Worm (Caenorhabditis elegans) whole organism, early embryonic: ENCODE results near the gene Y11D7A.8.
"Not testable (repeated sequence)": the region's sequence is repeated elsewhere in the genome, so short reads cannot be mapped to it uniquely, and the experiment has no call there.

ENCODE experiments used
- B0310.2 ChIP-seq: sonication (generic microtip); optimal IDR thresholded peaks from 2 replicates; lab custom pipeline; 2016; ENCODE audit warnings: mild to moderate bottlenecking, missing genetic modification characterization, missing compliant biosample characterization
- F13C5.2 ChIP-seq: sonication (generic microtip); optimal IDR thresholded peaks from 2 replicates; lab custom pipeline; 2017; ENCODE audit warnings: mild to moderate bottlenecking, missing genetic modification characterization, inconsistent platforms, missing compliant biosample characterization
- aly-1 ChIP-seq: sonication (generic microtip); optimal IDR thresholded peaks from 2 replicates; lab custom pipeline; 2016; ENCODE audit warnings: missing genetic modification characterization, missing compliant biosample characterization
- ama-1 ChIP-seq: fragments of 150-350 bp; optimal IDR thresholded peaks from 2 replicates; lab custom pipeline; 2014
- ceh-13 ChIP-seq: fragments of 200-800 bp; sonication (Bioruptor generic); optimal IDR thresholded peaks from 2 replicates; lab custom pipeline; 2018; ENCODE audit warnings: mild to moderate bottlenecking, missing genetic modification characterization, missing compliant biosample characterization
- ceh-36 ChIP-seq: sonication (generic microtip); optimal IDR thresholded peaks from 2 replicates; lab custom pipeline; 2016; ENCODE audit warnings: missing genetic modification characterization, inconsistent platforms, missing compliant biosample characterization
- ets-7 ChIP-seq: sonication (generic microtip); optimal IDR thresholded peaks from 2 replicates; lab custom pipeline; 2016; ENCODE audit warnings: missing genotype, missing genetic modification characterization, missing compliant biosample characterization
- flt-1 ChIP-seq: fragments of 200-800 bp; sonication (Bioruptor generic); IDR thresholded peaks from 2 replicates; pipeline ENCODE4 v1.3.6; 2022; ENCODE audit warnings: missing genetic modification characterization, missing compliant biosample characterization
- hmbx-1 ChIP-seq: sonication (generic microtip); optimal IDR thresholded peaks from 2 replicates; lab custom pipeline; 2016; ENCODE audit warnings: mild to moderate bottlenecking, missing genetic modification characterization, missing compliant biosample characterization
- hmg-4 ChIP-seq: fragments of 200-800 bp; sonication (Bioruptor generic); optimal IDR thresholded peaks from 2 replicates; lab custom pipeline; 2018; ENCODE audit warnings: mild to moderate bottlenecking, missing genetic modification characterization, missing compliant biosample characterization
- hnd-1 ChIP-seq: sonication (generic microtip); optimal IDR thresholded peaks from 2 replicates; lab custom pipeline; 2016; ENCODE audit warnings: missing genetic modification characterization, missing compliant biosample characterization
- pes-1 ChIP-seq: fragments of 200-800 bp; sonication (Bioruptor generic); IDR thresholded peaks from 2 replicates; pipeline ENCODE4 v1.3.6; 2022; ENCODE audit warnings: missing genetic modification reagents, missing genetic modification characterization, missing compliant biosample characterization
- scrt-1 ChIP-seq: fragments of 200-800 bp; sonication (Bioruptor generic); IDR thresholded peaks from 2 replicates; pipeline ENCODE4 v1.3.6; 2022; ENCODE audit warnings: missing genetic modification characterization, missing compliant biosample characterization
- sea-1 ChIP-seq: fragments of 200-800 bp; sonication (Bioruptor generic); conservative IDR thresholded peaks from 2 replicates; pipeline ENCODE4 v1.3.6; 2022; ENCODE audit warnings: missing genetic modification characterization, missing compliant biosample characterization
- tbx-11 ChIP-seq: fragments of 200-800 bp; sonication (Bioruptor generic); IDR thresholded peaks from 2 replicates; pipeline ENCODE4 v1.3.6; 2022; ENCODE audit warnings: missing genetic modification characterization, missing compliant biosample characterization
- tbx-37 ChIP-seq: fragments of 200-800 bp; sonication (Bioruptor generic); conservative IDR thresholded peaks from 2 replicates; pipeline ENCODE4 v1.3.6; 2022; ENCODE audit warnings: missing genetic modification reagents, missing genetic modification characterization, missing compliant biosample characterization
- tra-4 ChIP-seq: sonication (generic microtip); optimal IDR thresholded peaks from 2 replicates; lab custom pipeline; 2017; ENCODE audit warnings: missing genetic modification characterization, missing compliant biosample characterization

Y11D7A.8 gene

ce11 chrIV:9274008-9274529, 22.9 kb downstream of the Y11D7A.8 start, which contains the start of gene nmy-3:
nmy-3 (plus strand) TSS chrIV:9274479.
- no peak for TF ChIP-seq tbx-37

ce11 chrIV:9286305-9286704, 35.1 kb downstream of the Y11D7A.8 start, which contains the start of gene nhr-267:
nhr-267 (minus strand) TSS chrIV:9286405.
- not testable (repeated sequence) for TF ChIP-seq tbx-37; pes-1 (GFP tag; lab: Robert Waterston, UW); ama-1 (lab: Kevin White, UChicago)

ce11 chrIV:9289635-9290034, 38.5 kb downstream of the Y11D7A.8 start:
- no peak for TF ChIP-seq ceh-13 (GFP tag; lab: Kevin White, UChicago)
- TF ChIP-seq ets-7: no peak
- TF ChIP-seq flt-1: no peak
- TF ChIP-seq hnd-1 (tag; lab: Kevin White, UChicago): no peak
- no peak for TF ChIP-seq aly-1 (tag; lab: Kevin White, UChicago)
- TF ChIP-seq F13C5.2 (tag; lab: Kevin White, UChicago): no peak
- no peak for TF ChIP-seq hmg-4 (GFP tag; lab: Kevin White, UChicago)
- no peak for TF ChIP-seq ceh-36 (tag; lab: Kevin White, UChicago)
- no peak for TF ChIP-seq scrt-1
- TF ChIP-seq pes-1 (GFP tag; lab: Robert Waterston, UW): no peak
- TF ChIP-seq tbx-11 (GFP tag; lab: Robert Waterston, UW): no peak
- no peak for TF ChIP-seq tbx-37
- TF ChIP-seq ama-1 (lab: Kevin White, UChicago): no peak
- no peak for TF ChIP-seq tra-4 (tag; lab: Kevin White, UChicago)
- TF ChIP-seq sea-1 (GFP tag; lab: Robert Waterston, UW): no peak
- TF ChIP-seq hmbx-1: no peak

- not testable (repeated sequence) for TF ChIP-seq hmbx-1; pes-1 (GFP tag; lab: Robert Waterston, UW); B0310.2 (tag; lab: Kevin White, UChicago)
Observed at ce11 chrIV:9293825-9294224, 42.6 kb downstream of the Y11D7A.8 start, which contains the start of gene nhr-264. nhr-264 (minus strand) TSS chrIV:9293925.

- TF ChIP-seq B0310.2 (tag; lab: Kevin White, UChicago): no peak
- no peak for TF ChIP-seq F13C5.2 (tag; lab: Kevin White, UChicago)
- TF ChIP-seq tra-4 (tag; lab: Kevin White, UChicago): no peak
- TF ChIP-seq hmbx-1: no peak
- TF ChIP-seq ceh-13 (GFP tag; lab: Kevin White, UChicago): no peak
- TF ChIP-seq scrt-1: no peak
- TF ChIP-seq ceh-36 (tag; lab: Kevin White, UChicago): no peak
- no peak for TF ChIP-seq flt-1
- TF ChIP-seq ets-7: no peak
- TF ChIP-seq ama-1 (lab: Kevin White, UChicago): no peak
- TF ChIP-seq aly-1 (tag; lab: Kevin White, UChicago): no peak
- TF ChIP-seq hmg-4 (GFP tag; lab: Kevin White, UChicago): no peak
- no peak for TF ChIP-seq hnd-1 (tag; lab: Kevin White, UChicago)
- TF ChIP-seq tbx-37: no peak
Observed at ce11 chrIV:9296285-9296684, 45.1 kb downstream of the Y11D7A.8 start, which contains the start of gene F49C12.1. F49C12.1 (minus strand) TSS chrIV:9296354.

- TF ChIP-seq hnd-1 (tag; lab: Kevin White, UChicago): no peak
- TF ChIP-seq F13C5.2 (tag; lab: Kevin White, UChicago): no peak
- no peak for TF ChIP-seq flt-1
- TF ChIP-seq ceh-36 (tag; lab: Kevin White, UChicago): no peak
- TF ChIP-seq tra-4 (tag; lab: Kevin White, UChicago): no peak
- TF ChIP-seq B0310.2 (tag; lab: Kevin White, UChicago): no peak
- TF ChIP-seq aly-1 (tag; lab: Kevin White, UChicago): no peak
- TF ChIP-seq scrt-1: no peak
Observed at ce11 chrIV:9299145-9299544, 48.0 kb downstream of the Y11D7A.8 start, which contains the start of gene F49C12.2. F49C12.2 (minus strand) TSS chrIV:9299245.

ce11 chrIV:9300127-9300526, 48.9 kb downstream of the Y11D7A.8 start, which contains the start of gene F49C12.3:
F49C12.3 (plus strand) TSS chrIV:9300427.
- TF ChIP-seq flt-1: no peak
- TF ChIP-seq tbx-37: no peak
